Worm (Caenorhabditis elegans) whole organism, L4 larva: ENCODE results near the gene C28C12.12.

Source experiments
- F10B5.3 ChIP-seq: sonication (generic microtip); optimal IDR thresholded peaks from 2 replicates; lab custom pipeline; 2016; ENCODE audit warnings: mild to moderate bottlenecking, missing genetic modification characterization, missing compliant biosample characterization
- F44E2.7 ChIP-seq: fragments of 200-800 bp; sonication (Bioruptor generic); IDR thresholded peaks from 2 replicates; pipeline ENCODE4 v2.1.2; 2022; ENCODE audit warnings: missing genetic modification characterization, missing compliant biosample characterization
- F49E8.2 ChIP-seq: sonication (generic microtip); optimal IDR thresholded peaks from 2 replicates; lab custom pipeline; 2016; ENCODE audit warnings: missing compliant biosample characterization, mild to moderate bottlenecking, missing genetic modification characterization, borderline replicate concordance
- R02D3.7 ChIP-seq: fragments of 150-350 bp; sonication (generic microtip); optimal IDR thresholded peaks from 3 replicates; lab custom pipeline; 2014; ENCODE audit warnings: missing biosample characterization, missing genetic modification characterization
- T20F7.1 ChIP-seq: fragments of 200-800 bp; sonication (Bioruptor generic); optimal IDR thresholded peaks from 2 replicates; lab custom pipeline; 2018; ENCODE audit warnings: mild to moderate bottlenecking, missing genetic modification characterization, missing compliant biosample characterization
- Y105C5A.15 ChIP-seq: fragments of 200-800 bp; sonication (Bioruptor generic); IDR thresholded peaks from 2 replicates; pipeline ENCODE4 v1.3.6; 2022; ENCODE audit warnings: missing genetic modification characterization, missing compliant biosample characterization
- Y5F2A.4 ChIP-seq: fragments of 200-800 bp; sonication (Bioruptor generic); optimal IDR thresholded peaks from 2 replicates; lab custom pipeline; 2018; ENCODE audit warnings: mild to moderate bottlenecking, missing genetic modification characterization, missing compliant biosample characterization
- ZK546.5 ChIP-seq, 2 experiments: sonication (generic microtip); optimal IDR thresholded peaks; 2 replicates each; lab custom pipeline; 2017; ENCODE audit warnings: missing biosample characterization in 2 of 2, missing genetic modification characterization in 2 of 2
- aha-1 ChIP-seq: fragments of 150-350 bp; peaks from one replicate; lab custom pipeline; 2014; ENCODE audit warnings: missing biosample characterization, missing genetic modification characterization
- arid-1 ChIP-seq: fragments of 200-800 bp; sonication (Bioruptor generic); conservative IDR thresholded peaks from 2 replicates; pipeline ENCODE4 v1.3.6; 2022; ENCODE audit warnings: missing genetic modification reagents, missing genetic modification characterization, missing compliant biosample characterization
- ces-1 ChIP-seq: fragments of 150-350 bp; sonication (generic microtip); optimal IDR thresholded peaks from 4 replicates; lab custom pipeline; 2014; ENCODE audit warnings: missing biosample characterization, missing genetic modification reagents, missing genetic modification characterization
- cey-2 ChIP-seq: sonication (generic microtip); optimal IDR thresholded peaks from 3 replicates; lab custom pipeline; 2017; ENCODE audit warnings: missing genetic modification characterization, mild to moderate bottlenecking, missing compliant biosample characterization, antibody characterized with exemption, borderline replicate concordance; ENCODE audit not compliant: insufficient read depth
- daf-16 ChIP-seq, 3 experiments: sonication (generic microtip); optimal IDR thresholded peaks; 2 replicates each; lab custom pipeline; 2016 to 2017; ENCODE audit warnings: missing genetic modification characterization in 3 of 3, missing genetic modification reagents in 3 of 3, mild to moderate bottlenecking in 2 of 3, missing compliant biosample characterization in 2 of 3, missing biosample characterization in 1 of 3, moderate library complexity in 1 of 3
- dmd-6 ChIP-seq: fragments of 200-800 bp; sonication (Bioruptor generic); IDR thresholded peaks from 2 replicates; pipeline ENCODE4 v1.3.6; 2022; ENCODE audit warnings: missing genetic modification reagents, missing genetic modification characterization, missing compliant biosample characterization
- dmd-9 ChIP-seq: fragments of 200-800 bp; sonication (Bioruptor generic); IDR thresholded peaks from 2 replicates; pipeline ENCODE4 v1.3.6; 2022; ENCODE audit warnings: missing genetic modification reagents, missing genetic modification characterization, missing compliant biosample characterization
- duxl-1 ChIP-seq: sonication (generic microtip); optimal IDR thresholded peaks from 2 replicates; lab custom pipeline; 2016; ENCODE audit warnings: mild to moderate bottlenecking, missing genetic modification characterization, moderate library complexity, missing compliant biosample characterization; ENCODE audit not compliant: poor library complexity
- dve-1 ChIP-seq: sonication (generic microtip); optimal IDR thresholded peaks from 2 replicates; lab custom pipeline; 2017; ENCODE audit warnings: antibody characterized with exemption, mild to moderate bottlenecking, missing genetic modification characterization, missing compliant biosample characterization; ENCODE audit not compliant: insufficient read depth
- fos-1 ChIP-seq: fragments of 150-350 bp; optimal IDR thresholded peaks from 2 replicates; lab custom pipeline; 2014; ENCODE audit warnings: missing biosample characterization, missing genetic modification characterization
- hif-1 ChIP-seq, 2 experiments: sonication (generic microtip); optimal IDR thresholded peaks; 2 replicates each; lab custom pipeline; 2016 to 2017; ENCODE audit warnings: missing compliant biosample characterization in 2 of 2, missing genetic modification characterization in 2 of 2, missing genetic modification reagents in 2 of 2, missing genotype in 2 of 2, mild to moderate bottlenecking in 1 of 2
- hlh-11 ChIP-seq: fragments of 200-800 bp; sonication (Bioruptor generic); optimal IDR thresholded peaks from 2 replicates; lab custom pipeline; 2018; ENCODE audit warnings: mild to moderate bottlenecking, missing genetic modification characterization, missing compliant biosample characterization
- lim-7 ChIP-seq: fragments of 200-800 bp; sonication (Bioruptor generic); IDR thresholded peaks from 2 replicates; pipeline ENCODE4 v1.3.6; 2022; ENCODE audit warnings: missing genetic modification characterization, missing compliant biosample characterization
- lin-29 ChIP-seq: fragments of 200-800 bp; sonication (Bioruptor generic); IDR thresholded peaks from 2 replicates; pipeline ENCODE4 v1.3.6; 2022; ENCODE audit warnings: missing genetic modification reagents, missing genetic modification characterization, missing compliant biosample characterization
- lin-39 ChIP-seq: fragments of 150-350 bp; optimal IDR thresholded peaks from 2 replicates; lab custom pipeline; 2014; ENCODE audit warnings: missing biosample characterization, missing genetic modification reagents, missing genetic modification characterization
- mdl-1 ChIP-seq, 2 experiments: fragments of 150-350 bp in 1 of 2; sonication (generic microtip) in 1 of 2; optimal IDR thresholded peaks; 2 replicates each; lab custom pipeline; 2014 to 2017; ENCODE audit warnings: missing biosample characterization in 2 of 2, missing genetic modification characterization in 2 of 2
- mep-1 ChIP-seq: fragments of 150-350 bp; sonication (generic microtip); optimal IDR thresholded peaks from 3 replicates; lab custom pipeline; 2014; ENCODE audit warnings: missing biosample characterization, missing genetic modification characterization
- mes-2 ChIP-seq: sonication (generic microtip); optimal IDR thresholded peaks from 2 replicates; lab custom pipeline; 2016; ENCODE audit warnings: missing genotype, mild to moderate bottlenecking, missing genetic modification characterization, missing compliant biosample characterization; ENCODE audit not compliant: poor library complexity, severe bottlenecking
- nhr-102 ChIP-seq: sonication (generic microtip); optimal IDR thresholded peaks from 2 replicates; lab custom pipeline; 2016; ENCODE audit warnings: mild to moderate bottlenecking, missing genetic modification characterization, moderate library complexity, missing compliant biosample characterization
- nhr-28 ChIP-seq: fragments of 150-350 bp; optimal IDR thresholded peaks from 2 replicates; lab custom pipeline; 2014; ENCODE audit warnings: missing biosample characterization, missing genetic modification characterization
- nhr-41 ChIP-seq: fragments of 200-800 bp; sonication (Bioruptor generic); IDR thresholded peaks from 2 replicates; pipeline ENCODE4 v1.3.6; 2022; ENCODE audit warnings: missing genetic modification reagents, missing genetic modification characterization, missing compliant biosample characterization
- nhr-48 ChIP-seq: sonication (generic microtip); optimal IDR thresholded peaks from 2 replicates; lab custom pipeline; 2016; ENCODE audit warnings: mild to moderate bottlenecking, missing genetic modification characterization, missing compliant biosample characterization
- nhr-6 ChIP-seq: fragments of 150-350 bp; optimal IDR thresholded peaks from 2 replicates; lab custom pipeline; 2014; ENCODE audit warnings: missing biosample characterization, missing genetic modification characterization
- nhr-77 ChIP-seq: fragments of 150-350 bp; optimal IDR thresholded peaks from 2 replicates; lab custom pipeline; 2014; ENCODE audit warnings: missing biosample characterization, missing genetic modification characterization
- pha-4 ChIP-seq, 2 experiments: fragments of 150-350 bp in 1 of 2; fragments of 200-800 bp in 1 of 2; sonication (Bioruptor generic) in 1 of 2; IDR thresholded peaks in 1 of 2; optimal IDR thresholded peaks in 1 of 2; 2 replicates each; pipeline versions ENCODE4 v1.3.6 to Lab custom; 2014 to 2022; ENCODE audit warnings: missing genetic modification characterization in 2 of 2, missing genetic modification reagents in 2 of 2, missing biosample characterization in 1 of 2, missing compliant biosample characterization in 1 of 2
- php-3 ChIP-seq: fragments of 200-800 bp; sonication (Bioruptor generic); IDR thresholded peaks from 2 replicates; pipeline ENCODE4 v1.3.6; 2022; ENCODE audit warnings: missing genetic modification reagents, missing genetic modification characterization, missing compliant biosample characterization
- pqm-1 ChIP-seq: sonication (generic microtip); optimal IDR thresholded peaks from 2 replicates; lab custom pipeline; 2017; ENCODE audit warnings: missing biosample characterization, missing genetic modification characterization
- saeg-2 ChIP-seq: fragments of 200-800 bp; sonication (Bioruptor generic); IDR thresholded peaks from 2 replicates; pipeline ENCODE4 v1.3.6; 2022; ENCODE audit warnings: missing genetic modification reagents, missing genetic modification characterization, missing compliant biosample characterization
- snpc-1.2 ChIP-seq: fragments of 200-800 bp; sonication (Bioruptor generic); IDR thresholded peaks from 2 replicates; pipeline ENCODE4 v1.3.6; 2022; ENCODE audit warnings: missing genetic modification reagents, missing genetic modification characterization, missing compliant biosample characterization
- spr-1 ChIP-seq: sonication (generic microtip); optimal IDR thresholded peaks from 2 replicates; lab custom pipeline; 2016; ENCODE audit warnings: mild to moderate bottlenecking, missing genetic modification characterization, missing compliant biosample characterization
- tag-97 ChIP-seq: fragments of 200-800 bp; sonication (Bioruptor generic); IDR thresholded peaks from 2 replicates; pipeline ENCODE4 v1.3.6; 2022; ENCODE audit warnings: missing genetic modification characterization, missing compliant biosample characterization
- unc-130 ChIP-seq: sonication (generic microtip); optimal IDR thresholded peaks from 2 replicates; lab custom pipeline; 2016; ENCODE audit warnings: missing genetic modification reagents, missing genetic modification characterization, missing compliant biosample characterization
- unc-39 ChIP-seq: sonication (generic microtip); optimal IDR thresholded peaks from 2 replicates; lab custom pipeline; 2017; ENCODE audit warnings: missing biosample characterization, missing genetic modification characterization
- vab-7 ChIP-seq: fragments of 200-800 bp; sonication (Bioruptor generic); IDR thresholded peaks from 2 replicates; pipeline ENCODE4 v1.3.6; 2022; ENCODE audit warnings: missing genetic modification reagents, missing genetic modification characterization, missing compliant biosample characterization
- zfp-3 ChIP-seq: fragments of 200-800 bp; sonication (Bioruptor generic); conservative IDR thresholded peaks from 2 replicates; pipeline ENCODE4 v1.3.6; 2022; ENCODE audit warnings: missing genetic modification reagents, missing genetic modification characterization, missing compliant biosample characterization
- zip-11 ChIP-seq: fragments of 200-800 bp; sonication (Bioruptor generic); IDR thresholded peaks from 2 replicates; pipeline ENCODE4 v1.3.6; 2022; ENCODE audit warnings: missing genetic modification characterization, missing compliant biosample characterization

C28C12.12 gene

DNA sequence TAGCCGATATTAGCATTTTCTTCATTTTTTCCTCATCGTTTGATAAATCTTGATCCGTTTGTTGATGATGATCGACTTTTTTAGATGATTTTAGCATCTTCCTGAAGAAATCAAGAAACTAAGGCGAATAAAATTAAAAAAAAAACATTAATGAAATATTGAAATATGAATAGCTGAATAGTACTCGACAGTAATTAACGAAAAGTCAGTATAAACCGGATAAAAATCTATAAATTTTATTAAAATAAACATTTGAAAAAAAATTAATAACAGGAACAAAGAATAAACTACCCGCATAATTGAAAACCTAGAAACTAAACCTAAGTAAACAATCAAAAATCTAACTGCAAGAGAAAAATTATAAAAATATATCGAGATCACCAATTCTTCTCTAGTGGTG, at the start of gene C28C12.12:
C28C12.12 (minus strand) TSS at position 101 of the 400 bp plus-strand sequence.
- TF ChIP-seq F44E2.7 (GFP tag; lab: Robert Waterston, UW) (no peak), cey-2 (no peak), F10B5.3 (no peak), tag-97 (no peak), Y5F2A.4 (GFP tag; lab: Kevin White, UChicago) (no peak), ces-1 (GFP tag; lab: Kevin White, UChicago) (no peak), nhr-102 (tag; lab: Kevin White, UChicago) (no peak), nhr-41 (GFP tag; lab: Robert Waterston, UW) (no peak), arid-1 (GFP tag; lab: Robert Waterston, UW) (no peak), mes-2 (no peak), lim-7 (GFP tag; lab: Robert Waterston, UW) (no peak)

DNA sequence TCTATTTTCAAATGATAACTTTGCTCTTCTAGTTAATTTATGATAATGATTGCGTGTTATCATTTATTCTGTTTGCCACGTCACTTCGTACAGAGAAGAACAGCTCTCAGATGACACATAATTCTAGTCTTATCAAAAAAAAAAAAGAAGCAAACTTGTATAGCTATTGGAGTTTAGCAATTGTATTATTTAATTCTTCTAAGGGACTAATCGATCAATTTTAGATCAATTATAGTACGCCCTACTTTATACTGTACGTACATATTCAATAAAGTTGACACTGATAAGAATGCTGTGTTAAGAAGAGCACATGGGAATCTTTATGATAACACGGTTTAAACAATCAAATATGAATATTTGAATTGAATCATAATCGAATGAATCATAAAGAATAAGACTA, 46.1 kb upstream of the C28C12.12 start:
- TF ChIP-seq pha-4 (GFP tag; IDR thresholded peaks at IDR 0.05; lab: Robert Waterston, UW) (0 out of 2 replicates have a peak, but pooled peaks have one; percentile 38), pha-4 (tag; optimal IDR thresholded peaks at IDR 0.05; lab: Kevin White, UChicago) (no peak), fos-1 (peak; percentile 20), F49E8.2 (tag; lab: Kevin White, UChicago) (no peak), R02D3.7 (tag; lab: Kevin White, UChicago) (no peak), nhr-28 (tag; lab: Kevin White, UChicago) (peak; percentile 74), pqm-1 (tag; lab: Kevin White, UChicago) (peak; percentile 86), nhr-48 (tag; lab: Kevin White, UChicago) (peak; percentile 13), dve-1 (tag; lab: Kevin White, UChicago) (peak; percentile 27), php-3 (GFP tag; lab: Robert Waterston, UW) (peak; percentile 41; the same call in 1 of the 2 replicates), nhr-77 (peak; percentile 15), ces-1 (GFP tag; lab: Kevin White, UChicago) (no peak), unc-39 (tag; lab: Kevin White, UChicago) (no peak), daf-16 (GFP tag; optimal IDR thresholded peaks at IDR 0.05; lab: Kevin White, UChicago) (no peak), daf-16 (tag; optimal IDR thresholded peaks at IDR 0.05; lab: Kevin White, UChicago) (peak; percentile 76), zip-11 (GFP tag; lab: Robert Waterston, UW) (no peak), hif-1 (tag; optimal IDR thresholded peaks at IDR 0.05; lab: Kevin White, UChicago) (no peak), mdl-1 (tag; optimal IDR thresholded peaks at IDR 0.05; lab: Kevin White, UChicago) (peak in 1 of 2 experiments; percentile 23), dmd-6 (GFP tag; lab: Robert Waterston, UW) (peak; percentile 63; the same call in 1 of the 2 replicates), vab-7 (no peak), mep-1 (tag; lab: Kevin White, UChicago) (peak; percentile 17), aha-1 (peak; percentile 20)
- TF ChIP-seq, all 104 proteins: peak for 13

DNA sequence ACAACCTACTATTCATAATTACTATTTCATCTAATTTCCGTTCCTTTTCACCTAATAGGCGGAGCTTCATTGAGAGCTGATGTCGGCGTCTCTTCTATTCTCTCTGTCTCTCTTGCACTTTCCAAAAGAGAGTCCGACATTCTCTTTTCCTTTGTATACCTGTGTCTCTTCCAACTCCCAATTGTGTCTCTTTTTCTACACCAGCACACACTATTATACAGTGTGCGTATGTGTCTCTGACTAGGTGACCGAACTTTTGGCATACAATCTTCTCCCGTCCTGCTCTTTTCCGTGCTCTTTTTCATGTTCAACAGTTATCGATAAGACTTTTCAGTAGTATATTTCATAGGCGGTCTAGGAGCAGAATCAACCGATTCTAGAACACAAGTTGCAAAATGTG, 44.1 kb upstream of the C28C12.12 start:
- TF ChIP-seq daf-16 (GFP tag; optimal IDR thresholded peaks at IDR 0.05; lab: Kevin White, UChicago): no peak
- TF ChIP-seq daf-16 (tag; optimal IDR thresholded peaks at IDR 0.05; lab: Kevin White, UChicago): peak; percentile 48
- TF ChIP-seq lin-29: no peak
- no peak for TF ChIP-seq lin-39 (tag; lab: Kevin White, UChicago)
- no peak for TF ChIP-seq Y5F2A.4 (GFP tag; lab: Kevin White, UChicago)
- no peak for TF ChIP-seq dmd-9 (GFP tag; lab: Robert Waterston, UW)
- TF ChIP-seq snpc-1.2 (GFP tag; lab: Robert Waterston, UW): no peak
- no peak for TF ChIP-seq tag-97
- peak; percentile 73 for TF ChIP-seq dmd-6 (GFP tag; lab: Robert Waterston, UW)
- no peak for TF ChIP-seq F10B5.3
- TF ChIP-seq nhr-41 (GFP tag; lab: Robert Waterston, UW): 0 out of 2 replicates have a peak, but pooled peaks have one; percentile 21
- no peak for TF ChIP-seq unc-130 (GFP tag; lab: Kevin White, UChicago)
- TF ChIP-seq duxl-1 (tag; lab: Kevin White, UChicago): no peak
- TF ChIP-seq ZK546.5 (tag; optimal IDR thresholded peaks at IDR 0.05; lab: Kevin White, UChicago): no peak
- TF ChIP-seq zfp-3: no peak
- peak; percentile 66 for TF ChIP-seq hlh-11
- TF ChIP-seq nhr-28 (tag; lab: Kevin White, UChicago): peak; percentile 71
- TF ChIP-seq hif-1 (tag; optimal IDR thresholded peaks at IDR 0.05; lab: Kevin White, UChicago): no peak
- no peak for TF ChIP-seq vab-7
- no peak for TF ChIP-seq T20F7.1
- TF ChIP-seq F49E8.2 (tag; lab: Kevin White, UChicago): no peak
- TF ChIP-seq spr-1 (tag; lab: Kevin White, UChicago): no peak
- TF ChIP-seq saeg-2: no peak
- TF ChIP-seq nhr-77: peak; percentile 18
- TF ChIP-seq Y105C5A.15 (GFP tag; lab: Robert Waterston, UW): no peak
- no peak for TF ChIP-seq nhr-6
